Worm (Caenorhabditis elegans) whole organism, young adult: ENCODE results near the gene dpf-7.

Source experiments
- F33H1.4 ChIP-seq: fragments of 200-800 bp; sonication (Bioruptor generic); IDR thresholded peaks from 2 replicates; pipeline ENCODE4 v1.3.6; 2022; ENCODE audit warnings: missing genetic modification reagents, missing genetic modification characterization, missing compliant biosample characterization
- ama-1 ChIP-seq, 3 experiments: fragments of 150-350 bp in 1 of 3; sonication (generic microtip) in 2 of 3; optimal IDR thresholded peaks; 2 replicates each; lab custom pipeline; 2014 to 2018; ENCODE audit warnings: missing biosample characterization in 2 of 3, missing genetic modification characterization in 2 of 3, missing genetic modification reagents in 2 of 3
- attf-6 ChIP-seq: fragments of 200-800 bp; sonication (Bioruptor generic); IDR thresholded peaks from 2 replicates; pipeline ENCODE4 v1.3.6; 2022; ENCODE audit warnings: missing genetic modification reagents, missing genetic modification characterization, missing compliant biosample characterization
- fkh-3 ChIP-seq: sonication (generic microtip); optimal IDR thresholded peaks from 2 replicates; lab custom pipeline; 2016; ENCODE audit warnings: mild to moderate bottlenecking, missing genetic modification characterization, missing compliant biosample characterization
- hlh-26 ChIP-seq: fragments of 200-800 bp; sonication (Bioruptor generic); conservative IDR thresholded peaks from 2 replicates; pipeline ENCODE4 v1.3.6; 2022; ENCODE audit warnings: missing genetic modification reagents, missing genetic modification characterization, missing compliant biosample characterization
- let-526 ChIP-seq: fragments of 200-800 bp; sonication (Bioruptor generic); IDR thresholded peaks from 2 replicates; pipeline ENCODE4 v1.3.6; 2022; ENCODE audit warnings: missing genetic modification reagents, missing genetic modification characterization, missing compliant biosample characterization
- lin-54 ChIP-seq: fragments of 200-800 bp; sonication (Bioruptor generic); optimal IDR thresholded peaks from 2 replicates; lab custom pipeline; 2018; ENCODE audit warnings: mild to moderate bottlenecking, missing genetic modification characterization, missing compliant biosample characterization
- zim-3 ChIP-seq: sonication (generic microtip); optimal IDR thresholded peaks from 2 replicates; lab custom pipeline; 2017; ENCODE audit warnings: mild to moderate bottlenecking, missing genetic modification characterization, moderate library complexity, missing compliant biosample characterization
- ztf-25 ChIP-seq: fragments of 200-800 bp; sonication (Bioruptor generic); IDR thresholded peaks from 2 replicates; pipeline ENCODE4 v1.3.6; 2022; ENCODE audit warnings: missing genetic modification reagents, missing genetic modification characterization, missing compliant biosample characterization

ce11 chrIV:4806486-4806885, 4.1 kb upstream of the dpf-7 start, which contains the start of gene dpf-5:
- TF ChIP-seq F33H1.4 (GFP tag; lab: Robert Waterston, UW), result no peak
- no peak for TF ChIP-seq let-526 (GFP tag; lab: Robert Waterston, UW)
- no peak for TF ChIP-seq ztf-25 (GFP tag; lab: Robert Waterston, UW)
- no peak for TF ChIP-seq fkh-3 (tag; lab: Kevin White, UChicago)
- no peak for TF ChIP-seq hlh-26 (GFP tag; lab: Robert Waterston, UW)
- TF ChIP-seq zim-3, result no peak
- TF ChIP-seq lin-54, result no peak
- TF ChIP-seq ama-1 (optimal IDR thresholded peaks at IDR 0.05; lab: Kevin White, UChicago), result no peak
- TF ChIP-seq ama-1 (GFP tag; optimal IDR thresholded peaks at IDR 0.05; lab: Kevin White, UChicago), result no peak
- TF ChIP-seq attf-6 (GFP tag; lab: Robert Waterston, UW), result no peak
